Worm (Caenorhabditis elegans) whole organism, L3 larva: ENCODE results near the gene C18H9.6.

Experiments
- ceh-9 ChIP-seq: sonication (generic microtip); optimal IDR thresholded peaks from 2 replicates; lab custom pipeline; 2018; ENCODE audit warnings: missing biosample characterization, missing genetic modification characterization
- nhr-12 ChIP-seq: fragments of 150-350 bp; optimal IDR thresholded peaks from 2 replicates; lab custom pipeline; 2014; ENCODE audit warnings: missing biosample characterization, missing genetic modification characterization
- nhr-237 ChIP-seq: fragments of 150-350 bp; optimal IDR thresholded peaks from 2 replicates; lab custom pipeline; 2014; ENCODE audit warnings: missing biosample characterization, missing genetic modification characterization
- snpc-4 ChIP-seq: fragments of 150-350 bp; optimal IDR thresholded peaks from 2 replicates; lab custom pipeline; 2014; ENCODE audit warnings: missing biosample characterization, missing genetic modification characterization
- tbx-2 ChIP-seq: sonication (generic microtip); optimal IDR thresholded peaks from 2 replicates; lab custom pipeline; 2016; ENCODE audit warnings: mild to moderate bottlenecking, missing genetic modification characterization, missing compliant biosample characterization
- unc-62 ChIP-seq: fragments of 150-350 bp; sonication (generic microtip); optimal IDR thresholded peaks from 4 replicates; lab custom pipeline; 2014; ENCODE audit warnings: missing biosample characterization, missing genetic modification reagents, missing genetic modification characterization

DNA sequence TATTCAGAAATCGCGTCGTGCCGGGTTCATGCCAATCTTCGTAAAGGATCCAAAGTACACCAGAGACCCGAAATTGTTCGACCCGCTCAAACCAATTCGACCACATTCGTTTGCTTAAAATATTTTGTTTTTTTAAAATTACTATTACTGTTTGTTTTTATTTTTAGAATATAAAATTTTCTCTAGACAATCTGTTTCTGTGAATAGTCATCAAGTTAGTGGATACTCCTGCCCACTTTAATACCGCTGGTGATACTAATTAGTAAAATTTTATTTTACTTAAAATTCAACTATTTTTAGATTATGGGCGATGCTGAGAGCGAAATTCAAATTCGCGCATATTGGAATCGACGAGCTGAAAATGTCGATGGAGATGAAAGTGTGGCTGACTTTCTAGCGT, 35.2 kb upstream of the C18H9.6 start, which contains the start of gene T14B4.1:
- TF ChIP-seq nhr-237 (tag; lab: Kevin White, UChicago) = no peak
- TF ChIP-seq unc-62 (GFP tag; lab: Kevin White, UChicago) = no peak
- TF ChIP-seq tbx-2 (tag; lab: Kevin White, UChicago) = no peak
- TF ChIP-seq nhr-12 (tag; lab: Kevin White, UChicago) = no peak
- TF ChIP-seq snpc-4 (tag; lab: Kevin White, UChicago) = no peak
- no peak for TF ChIP-seq ceh-9 (tag; lab: Kevin White, UChicago)
